Worm (Caenorhabditis elegans) whole organism, dauer: ENCODE measurements around the gene str-7.

Source experiments
- unc-62 ChIP-seq: sonication (generic microtip); optimal IDR thresholded peaks from 2 replicates; lab custom pipeline; 2017; ENCODE audit warnings: missing biosample characterization, missing genetic modification reagents, missing genetic modification characterization

The str-7 gene

DNA sequence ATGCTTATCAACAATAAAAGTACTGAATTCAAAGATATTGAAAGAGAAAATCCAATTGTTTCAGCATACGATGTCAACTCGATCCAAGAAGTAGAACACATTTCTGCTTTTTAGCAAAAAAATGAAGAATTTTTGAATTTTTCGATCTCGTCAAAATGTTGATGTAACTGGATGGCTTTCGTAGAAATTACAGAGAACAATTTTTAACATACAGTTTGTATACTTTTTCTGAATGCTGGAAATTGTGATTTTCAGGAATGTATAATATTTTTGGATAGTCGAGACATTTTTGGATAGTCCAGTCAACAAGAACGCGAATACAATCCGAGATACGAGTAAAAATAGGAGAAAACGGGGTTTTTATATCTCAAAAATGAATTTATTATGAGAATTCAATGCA lies 19.3 kb upstream of the str-7 start, which contains the start of gene str-103:
str-103 (minus strand) TSS at position 101 of the 400 bp plus-strand sequence.
- no peak for TF ChIP-seq unc-62 (GFP tag; lab: Kevin White, UChicago)

- no peak for TF ChIP-seq unc-62 (GFP tag; lab: Kevin White, UChicago)
Observed at ce11 chrV:16115381-16115780, 16.0 kb upstream of the str-7 start, which contains the start of gene str-25. Gene str-25, plus strand, starts transcription at chrV:16115681.

ce11 chrV:16114237-16114636 lies 14.9 kb upstream of the str-7 start, which contains the start of gene srxa-16:
Gene srxa-16, minus strand, starts transcription at chrV:16114337.
- no peak for TF ChIP-seq unc-62 (GFP tag; lab: Kevin White, UChicago)

DNA sequence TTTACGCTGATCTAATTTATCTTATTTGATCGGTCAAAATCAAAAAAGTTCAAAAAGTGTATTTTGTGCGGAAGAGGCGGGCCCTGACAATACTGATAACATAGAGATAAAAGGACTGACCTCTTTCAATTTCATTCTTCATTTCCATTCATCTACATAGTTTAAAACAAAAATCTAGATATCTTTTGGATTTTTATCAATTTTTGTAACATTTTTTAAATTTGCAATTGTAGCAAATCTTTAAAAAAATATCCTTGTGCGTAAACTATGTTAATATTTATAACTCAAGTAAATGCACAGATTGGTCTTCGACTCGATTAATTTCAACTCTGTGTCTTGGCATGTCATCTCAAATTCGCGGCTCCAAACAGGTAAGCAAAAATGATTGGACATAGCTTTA lies 4.3 kb upstream of the str-7 start, which contains the start of gene argk-1:
argk-1 (plus strand) TSS at position 301 of the 400 bp plus-strand sequence.
- TF ChIP-seq unc-62 (GFP tag; lab: Kevin White, UChicago): no peak

DNA sequence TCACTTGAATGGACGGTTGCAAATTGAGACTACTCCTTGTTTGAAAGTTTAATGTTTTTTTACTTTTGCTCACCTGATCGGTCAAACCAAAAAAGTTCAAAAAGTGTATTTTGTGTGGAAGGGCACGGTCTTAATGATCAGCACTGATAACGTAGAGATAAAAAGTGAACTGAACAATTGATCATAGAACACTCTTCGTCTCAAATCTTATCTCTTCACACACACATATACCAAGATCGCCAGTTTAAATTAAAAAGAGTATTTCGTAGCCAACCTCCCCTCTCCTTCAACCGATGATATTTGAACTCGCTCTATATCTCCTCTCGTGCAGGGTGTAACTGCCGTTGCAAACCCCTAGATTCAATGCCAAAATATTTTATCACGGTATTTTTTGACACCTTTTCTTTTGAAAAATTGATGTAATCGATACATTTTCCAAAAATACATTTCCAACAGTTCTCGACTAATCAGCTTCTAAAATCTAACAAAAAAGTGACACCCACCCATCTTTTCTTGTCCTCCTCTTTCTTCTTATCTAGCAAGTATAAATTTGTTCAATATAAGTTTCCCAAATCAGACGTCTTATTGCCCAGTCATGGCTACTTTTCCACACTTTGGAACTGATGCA lies 876 bp upstream of the str-7 start, which contains the start of gene cth-1:
cth-1 (plus strand) TSS at position 578 of the 628 bp plus-strand sequence.
- TF ChIP-seq unc-62 (GFP tag; lab: Kevin White, UChicago): no peak

DNA sequence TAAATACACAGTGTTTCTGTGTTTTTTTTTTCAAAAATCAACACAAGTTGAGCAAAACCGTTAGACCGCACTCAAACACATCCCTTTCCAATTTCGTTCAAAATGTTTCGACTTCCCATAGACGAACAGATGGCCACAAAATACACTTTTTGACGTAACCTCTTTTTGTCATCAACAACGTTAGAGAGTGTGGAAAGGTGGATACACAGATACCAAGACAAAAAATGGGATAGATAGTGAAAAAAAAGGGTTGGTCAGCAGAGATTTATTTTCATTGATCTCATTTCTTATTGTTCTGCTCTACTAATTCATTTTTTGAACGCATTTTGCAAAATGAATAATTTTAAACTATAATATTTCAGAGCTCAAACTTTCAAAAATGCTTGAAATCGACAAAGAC lies 4.5 kb downstream of the str-7 start:
- TF ChIP-seq unc-62 (GFP tag; lab: Kevin White, UChicago): no peak

ce11 chrV:16094284-16094683 lies 5.1 kb downstream of the str-7 start, which contains the start of gene F22B8.7:
Gene F22B8.7, plus strand, starts transcription at chrV:16094584.
- TF ChIP-seq unc-62 (GFP tag; lab: Kevin White, UChicago): no peak

DNA sequence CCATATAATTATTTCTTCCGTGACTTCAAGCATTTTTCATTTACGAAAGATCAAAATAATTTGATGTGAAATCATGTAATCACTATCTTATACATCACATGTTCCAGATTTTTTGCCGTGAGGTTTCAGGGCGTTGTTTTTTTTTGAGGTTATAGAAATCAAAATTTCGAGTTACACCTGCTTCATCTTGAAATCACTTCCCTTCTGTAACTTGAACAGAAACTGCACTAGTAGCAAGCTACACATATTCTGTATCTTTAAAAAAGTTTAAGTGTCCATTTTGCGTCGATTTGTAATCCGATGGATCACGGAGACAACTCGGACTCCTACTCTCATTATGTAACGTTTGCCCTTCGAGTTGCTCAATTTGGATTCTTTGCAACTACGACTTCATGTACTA lies 8.7 kb downstream of the str-7 start, which contains the start of gene F22B8.3:
F22B8.3 (plus strand) TSS at position 301 of the 400 bp plus-strand sequence.
- TF ChIP-seq unc-62 (GFP tag; lab: Kevin White, UChicago): no peak

- no peak for TF ChIP-seq unc-62 (GFP tag; lab: Kevin White, UChicago)
Observed at ce11 chrV:16080678-16081077, 18.7 kb downstream of the str-7 start.

DNA sequence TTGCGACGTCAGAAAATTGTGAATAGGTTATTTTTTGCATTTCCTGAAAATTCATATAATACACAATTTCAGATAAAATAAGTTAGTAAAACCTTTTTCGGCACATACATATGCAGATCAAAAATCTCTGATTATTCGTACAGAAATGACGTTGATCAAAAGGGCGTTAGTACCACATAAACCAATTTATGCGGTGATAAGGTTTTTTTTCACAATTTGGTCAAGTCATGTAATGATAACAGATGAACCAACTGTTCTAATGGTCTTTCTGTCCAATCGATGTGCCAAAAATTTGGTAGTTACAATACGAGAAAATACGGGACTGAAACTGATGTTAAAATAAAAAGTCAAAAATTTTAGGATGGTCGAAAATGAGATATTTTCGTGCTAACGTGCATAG lies 19.3 kb downstream of the str-7 start:
- no peak for TF ChIP-seq unc-62 (GFP tag; lab: Kevin White, UChicago)

DNA sequence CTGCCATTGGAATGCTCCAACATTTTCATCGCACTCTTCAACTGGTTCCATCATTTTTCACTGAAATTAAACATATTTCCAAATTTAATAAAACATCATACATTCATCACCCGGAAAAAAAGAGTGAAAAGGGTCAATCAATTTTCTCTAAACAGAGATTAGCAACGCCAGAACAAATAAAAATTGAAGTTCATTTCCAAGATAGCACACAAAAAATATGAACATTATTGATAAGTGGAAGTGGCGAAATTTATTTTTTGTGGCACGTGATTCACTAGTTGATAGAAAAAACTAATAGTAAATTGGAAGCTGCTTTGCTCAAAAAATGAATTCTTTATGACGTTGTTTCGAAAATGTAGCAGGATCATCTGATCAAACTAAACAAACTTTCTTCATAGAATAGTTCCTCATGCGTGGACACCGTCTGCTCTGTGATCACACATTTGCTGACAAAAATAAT lies 24.1 kb downstream of the str-7 start, which contains the start of the genes F14H3.12 and srj-29:
F14H3.12 (minus strand) TSS at position 74 of the 460 bp plus-strand sequence.
srj-29 (plus strand) TSS at position 410 of the 460 bp plus-strand sequence.
- no peak for TF ChIP-seq unc-62 (GFP tag; lab: Kevin White, UChicago)

DNA sequence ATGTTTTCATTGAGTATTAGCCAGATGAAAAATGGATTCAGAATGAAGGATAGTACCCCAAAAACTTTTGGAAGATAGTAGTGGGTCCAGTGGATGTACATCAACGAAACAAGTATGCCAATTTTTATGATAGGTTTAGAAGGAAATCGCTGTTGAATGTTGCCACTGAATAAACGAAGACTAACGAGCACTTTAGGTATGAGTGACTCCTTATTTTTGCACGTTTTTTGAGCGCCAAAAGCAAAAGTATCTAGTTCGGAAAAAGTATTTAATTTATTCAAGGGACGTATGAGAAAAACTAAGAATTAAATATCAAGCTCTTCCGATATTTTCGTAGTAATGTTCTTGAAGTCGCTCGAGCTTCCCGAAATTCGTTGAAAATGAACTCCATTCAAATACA lies 25.5 kb downstream of the str-7 start, which contains the start of gene srj-10:
srj-10 (minus strand) TSS at position 101 of the 400 bp plus-strand sequence.
- TF ChIP-seq unc-62 (GFP tag; lab: Kevin White, UChicago): no peak

ce11 chrV:16071167-16071566 lies 28.2 kb downstream of the str-7 start, which contains the start of gene nhr-176:
Gene nhr-176, plus strand, starts transcription at chrV:16071325.
- TF ChIP-seq unc-62 (GFP tag; lab: Kevin White, UChicago): no peak

DNA sequence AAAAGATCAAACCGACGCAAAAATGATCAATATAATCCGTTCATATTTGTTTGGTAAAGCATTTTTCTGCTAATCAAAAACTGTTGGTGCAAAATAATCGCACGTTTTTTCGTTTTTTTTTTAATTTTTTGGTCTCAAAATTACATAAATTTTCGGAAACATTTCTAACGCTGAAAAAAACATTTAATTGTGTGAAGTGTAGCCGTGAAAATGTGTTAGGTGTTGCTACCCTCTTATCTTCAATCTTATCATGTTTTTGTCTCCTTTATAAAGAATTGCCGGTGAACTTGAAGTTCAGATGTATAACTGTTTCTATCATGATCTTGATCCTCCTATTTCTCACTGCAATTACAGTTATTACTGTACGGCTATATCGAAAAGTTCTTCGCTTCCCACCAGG lies 30.4 kb downstream of the str-7 start, which contains the start of gene cyp-35D1:
cyp-35D1 (plus strand) TSS at position 301 of the 400 bp plus-strand sequence.
- TF ChIP-seq unc-62 (GFP tag; lab: Kevin White, UChicago): no peak

- TF ChIP-seq unc-62 (GFP tag; lab: Kevin White, UChicago): no peak
Observed at ce11 chrV:16062788-16063187, 36.6 kb downstream of the str-7 start, which contains the start of gene F14H3.14. Gene F14H3.14, minus strand, starts transcription at chrV:16062888.

DNA sequence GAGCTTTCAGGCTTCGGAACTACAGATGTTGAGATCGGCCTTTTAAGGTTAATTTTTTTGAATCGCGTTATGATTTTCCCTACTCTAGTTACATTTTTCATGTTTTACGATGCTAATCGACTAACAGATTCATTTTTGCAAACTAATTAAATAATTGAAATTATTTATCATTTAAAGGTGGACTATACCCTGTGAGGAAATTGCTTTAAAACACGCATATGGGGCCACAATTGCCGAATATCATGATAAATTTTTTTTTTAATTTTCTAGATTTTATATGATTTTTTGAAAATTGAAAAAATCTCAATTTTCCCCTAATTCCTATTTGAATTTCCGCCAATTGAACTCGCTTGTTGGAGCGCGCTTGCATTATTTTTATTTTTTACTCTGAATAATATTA lies 37.3 kb downstream of the str-7 start, which contains the start of gene fbxa-100:
fbxa-100 (minus strand) TSS at position 101 of the 400 bp plus-strand sequence.
- TF ChIP-seq unc-62 (GFP tag; lab: Kevin White, UChicago): no peak
